Worm (Caenorhabditis elegans) whole organism, L1 larva: Measurements from ENCODE around the gene T28C6.11.

Experiments used
- C04F5.9 ChIP-seq: sonication (generic microtip); optimal IDR thresholded peaks from 2 replicates; lab custom pipeline; 2016; ENCODE audit warnings: missing genetic modification characterization, missing compliant biosample characterization
- C16A3.4 ChIP-seq: fragments of 150-350 bp; optimal IDR thresholded peaks from 2 replicates; lab custom pipeline; 2014; ENCODE audit warnings: missing biosample characterization, missing genetic modification characterization
- C34B4.2 ChIP-seq: sonication (generic microtip); optimal IDR thresholded peaks from 2 replicates; lab custom pipeline; 2017; ENCODE audit warnings: mild to moderate bottlenecking, missing genetic modification characterization, missing compliant biosample characterization
- F16B12.6 ChIP-seq: fragments of 150-350 bp; optimal IDR thresholded peaks from 2 replicates; lab custom pipeline; 2014; ENCODE audit warnings: missing biosample characterization, missing genetic modification characterization
- aly-2 ChIP-seq: fragments of 150-350 bp; optimal IDR thresholded peaks from 2 replicates; lab custom pipeline; 2014; ENCODE audit warnings: missing biosample characterization, missing genetic modification characterization
- blmp-1 ChIP-seq: fragments of 150-350 bp; optimal IDR thresholded peaks from 2 replicates; lab custom pipeline; 2014; ENCODE audit warnings: missing biosample characterization, missing genetic modification characterization
- ceh-63 ChIP-seq: fragments of 200-800 bp; sonication (Bioruptor generic); optimal IDR thresholded peaks from 2 replicates; lab custom pipeline; 2018; ENCODE audit warnings: mild to moderate bottlenecking, missing genetic modification characterization, missing compliant biosample characterization
- ceh-88 ChIP-seq: fragments of 200-800 bp; sonication (Bioruptor generic); IDR thresholded peaks from 2 replicates; pipeline ENCODE4 v1.3.6; 2022; ENCODE audit warnings: missing genetic modification characterization, missing compliant biosample characterization
- ceh-90 ChIP-seq: sonication (generic microtip); optimal IDR thresholded peaks from 2 replicates; lab custom pipeline; 2016; ENCODE audit warnings: missing genetic modification characterization, missing compliant biosample characterization
- dpl-1 ChIP-seq, 3 experiments: fragments of 150-350 bp in 2 of 3; sonication (generic microtip) in 1 of 3; optimal IDR thresholded peaks; 2 replicates each; lab custom pipeline; 2014 to 2017; ENCODE audit warnings: missing biosample characterization in 3 of 3, missing genetic modification characterization in 3 of 3, missing genetic modification reagents in 3 of 3
- dsc-1 ChIP-seq: sonication (generic microtip); optimal IDR thresholded peaks from 2 replicates; lab custom pipeline; 2016; ENCODE audit warnings: mild to moderate bottlenecking, missing genetic modification characterization, missing compliant biosample characterization
- efl-1 ChIP-seq, 4 experiments: fragments of 150-350 bp; optimal IDR thresholded peaks in 3 of 4; peaks in 1 of 4; 1 replicate in 1 of 4; 2 replicates in 3 of 4; lab custom pipeline; 2014; ENCODE audit warnings: missing biosample characterization in 2 of 4, missing genetic modification characterization in 2 of 4, missing genetic modification reagents in 2 of 4
- efl-3 ChIP-seq: fragments of 200-800 bp; sonication (Bioruptor generic); optimal IDR thresholded peaks from 2 replicates; lab custom pipeline; 2018; ENCODE audit warnings: mild to moderate bottlenecking, missing genetic modification characterization, missing compliant biosample characterization
- egl-27 ChIP-seq, 2 experiments: fragments of 150-350 bp in 1 of 2; sonication (generic microtip); optimal IDR thresholded peaks; 3 replicates each; lab custom pipeline; 2017 to 2018; ENCODE audit warnings: missing biosample characterization in 2 of 2, missing genetic modification characterization in 2 of 2, missing genetic modification reagents in 2 of 2
- elt-2 ChIP-seq: sonication (generic microtip); optimal IDR thresholded peaks from 2 replicates; lab custom pipeline; 2016; ENCODE audit warnings: missing genetic modification characterization, mild to moderate bottlenecking, inconsistent platforms, missing compliant biosample characterization, missing genetic modification reagents
- ets-5 ChIP-seq: fragments of 200-800 bp; sonication (Bioruptor generic); IDR thresholded peaks from 2 replicates; pipeline ENCODE4 v1.3.6; 2022; ENCODE audit warnings: missing genetic modification characterization, missing compliant biosample characterization
- fkh-10 ChIP-seq: sonication (generic microtip); optimal IDR thresholded peaks from 2 replicates; lab custom pipeline; 2017; ENCODE audit warnings: missing biosample characterization, missing genetic modification reagents, missing genetic modification characterization
- hlh-17 ChIP-seq: fragments of 200-800 bp; sonication (Bioruptor generic); optimal IDR thresholded peaks from 2 replicates; lab custom pipeline; 2018; ENCODE audit warnings: missing genetic modification characterization, mild to moderate bottlenecking, missing compliant biosample characterization, moderate library complexity, borderline replicate concordance
- hpl-2 ChIP-seq: fragments of 150-350 bp; optimal IDR thresholded peaks from 2 replicates; lab custom pipeline; 2014; ENCODE audit warnings: missing biosample characterization, missing genetic modification reagents, missing genetic modification characterization
- jun-1 ChIP-seq: fragments of 150-350 bp; optimal IDR thresholded peaks from 2 replicates; lab custom pipeline; 2014; ENCODE audit warnings: missing biosample characterization, missing genetic modification reagents, missing genetic modification characterization
- lin-14 ChIP-seq: fragments of 200-800 bp; sonication (Bioruptor generic); optimal IDR thresholded peaks from 2 replicates; lab custom pipeline; 2018; ENCODE audit warnings: mild to moderate bottlenecking, missing genetic modification characterization, moderate library complexity, missing compliant biosample characterization
- lin-15B ChIP-seq: fragments of 150-350 bp; sonication (generic microtip); optimal IDR thresholded peaks from 3 replicates; lab custom pipeline; 2014; ENCODE audit warnings: missing biosample characterization, missing genetic modification characterization
- lin-39 ChIP-seq: fragments of 150-350 bp; optimal IDR thresholded peaks from 2 replicates; lab custom pipeline; 2014; ENCODE audit warnings: missing biosample characterization, missing genetic modification reagents, missing genetic modification characterization
- lsy-2 ChIP-seq, 2 experiments: fragments of 150-350 bp; optimal IDR thresholded peaks; 2 replicates each; lab custom pipeline; 2014; ENCODE audit warnings: missing biosample characterization in 2 of 2, missing genetic modification characterization in 2 of 2
- mdl-1 ChIP-seq, 2 experiments: fragments of 150-350 bp; optimal IDR thresholded peaks; 2 replicates each; lab custom pipeline; 2014 to 2017; ENCODE audit warnings: missing biosample characterization in 2 of 2, missing genetic modification characterization in 2 of 2, inconsistent platforms in 1 of 2
- mep-1 ChIP-seq: fragments of 150-350 bp; optimal IDR thresholded peaks from 2 replicates; lab custom pipeline; 2014; ENCODE audit warnings: missing biosample characterization, missing genetic modification characterization
- nhr-19 ChIP-seq: fragments of 200-800 bp; sonication (Bioruptor generic); conservative IDR thresholded peaks from 2 replicates; pipeline ENCODE4 v1.3.6; 2022; ENCODE audit warnings: missing genetic modification characterization, missing compliant biosample characterization
- nhr-237 ChIP-seq: fragments of 150-350 bp; optimal IDR thresholded peaks from 2 replicates; lab custom pipeline; 2014; ENCODE audit warnings: missing biosample characterization, missing genetic modification characterization
- nhr-28 ChIP-seq: fragments of 150-350 bp; optimal IDR thresholded peaks from 2 replicates; lab custom pipeline; 2014; ENCODE audit warnings: missing biosample characterization, missing genetic modification characterization
- nhr-71 ChIP-seq: sonication (generic microtip); optimal IDR thresholded peaks from 2 replicates; lab custom pipeline; 2016; ENCODE audit warnings: mild to moderate bottlenecking, missing genetic modification characterization, moderate library complexity, missing compliant biosample characterization
- nhr-76 ChIP-seq: sonication (generic microtip); optimal IDR thresholded peaks from 2 replicates; lab custom pipeline; 2017; ENCODE audit warnings: missing biosample characterization, missing genetic modification characterization
- nhr-77 ChIP-seq: fragments of 150-350 bp; optimal IDR thresholded peaks from 2 replicates; lab custom pipeline; 2014; ENCODE audit warnings: missing biosample characterization, missing genetic modification characterization
- pag-3 ChIP-seq: sonication (generic microtip); optimal IDR thresholded peaks from 2 replicates; lab custom pipeline; 2017; ENCODE audit warnings: missing genetic modification characterization, mild to moderate bottlenecking, missing compliant biosample characterization, antibody characterized with exemption, borderline replicate concordance; ENCODE audit not compliant: insufficient read depth
- rnt-1 ChIP-seq: sonication (generic microtip); optimal IDR thresholded peaks from 2 replicates; lab custom pipeline; 2016; ENCODE audit warnings: mild to moderate bottlenecking, missing genetic modification characterization, moderate library complexity, missing compliant biosample characterization
- snu-23 ChIP-seq: sonication (generic microtip); optimal IDR thresholded peaks from 2 replicates; lab custom pipeline; 2016; ENCODE audit warnings: missing genetic modification characterization, missing compliant biosample characterization
- sox-4 ChIP-seq: sonication (generic microtip); optimal IDR thresholded peaks from 2 replicates; lab custom pipeline; 2016; ENCODE audit warnings: missing genetic modification characterization, missing compliant biosample characterization
- sptf-1 ChIP-seq: fragments of 150-350 bp; optimal IDR thresholded peaks from 2 replicates; lab custom pipeline; 2014; ENCODE audit warnings: missing biosample characterization, missing genetic modification characterization
- swsn-7 ChIP-seq: sonication (generic microtip); optimal IDR thresholded peaks from 2 replicates; lab custom pipeline; 2016; ENCODE audit warnings: missing genetic modification characterization, missing compliant biosample characterization
- tbx-2 ChIP-seq: sonication (generic microtip); optimal IDR thresholded peaks from 2 replicates; lab custom pipeline; 2016; ENCODE audit warnings: missing genetic modification characterization, missing compliant biosample characterization
- tlp-1 ChIP-seq: fragments of 150-350 bp; optimal IDR thresholded peaks from 2 replicates; lab custom pipeline; 2014; ENCODE audit warnings: missing biosample characterization, missing genetic modification characterization
- unc-30 ChIP-seq: sonication (generic microtip); optimal IDR thresholded peaks from 2 replicates; lab custom pipeline; 2017; ENCODE audit warnings: missing biosample characterization, missing genetic modification characterization
- unc-98 ChIP-seq: fragments of 200-800 bp; sonication (Bioruptor generic); IDR thresholded peaks from 2 replicates; pipeline ENCODE4 v1.3.6; 2022; ENCODE audit warnings: missing genetic modification characterization, missing compliant biosample characterization
- vab-15 ChIP-seq: sonication (generic microtip); optimal IDR thresholded peaks from 2 replicates; lab custom pipeline; 2017; ENCODE audit warnings: missing genotype, mild to moderate bottlenecking, missing genetic modification characterization, missing compliant biosample characterization
- xbp-1 ChIP-seq: sonication (generic microtip); optimal IDR thresholded peaks from 2 replicates; lab custom pipeline; 2016; ENCODE audit warnings: missing genetic modification characterization, missing compliant biosample characterization
- zip-4 ChIP-seq: fragments of 200-800 bp; sonication (Bioruptor generic); optimal IDR thresholded peaks from 2 replicates; lab custom pipeline; 2018; ENCODE audit warnings: mild to moderate bottlenecking, missing genetic modification characterization, moderate library complexity, missing compliant biosample characterization
- ztf-4 ChIP-seq: fragments of 150-350 bp; optimal IDR thresholded peaks from 2 replicates; lab custom pipeline; 2014; ENCODE audit warnings: missing biosample characterization, missing genetic modification characterization

T28C6.11 gene

DNA sequence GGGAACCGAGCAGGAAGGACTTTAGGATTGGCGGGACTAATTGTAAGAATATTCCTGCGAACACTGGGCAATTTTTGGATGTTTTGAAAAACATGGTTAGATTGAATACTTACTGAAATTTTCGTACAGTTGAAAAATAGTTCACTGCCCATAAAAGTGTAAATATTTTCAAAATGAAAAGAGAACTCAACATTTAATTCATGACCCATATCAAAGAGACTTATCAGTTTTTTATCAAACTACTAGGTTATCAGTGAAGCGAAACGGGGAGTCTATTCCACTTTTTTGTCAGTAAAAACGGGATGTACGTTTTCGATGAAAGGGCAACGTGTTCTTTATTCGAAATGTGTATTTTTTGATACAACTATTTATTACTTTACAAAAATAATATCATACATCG is 5.9 kb upstream of the T28C6.11 start:
- TF ChIP-seq C04F5.9 (tag; lab: Kevin White, UChicago), result no peak
- TF ChIP-seq efl-3 (GFP tag; lab: Kevin White, UChicago), result no peak
- no peak for TF ChIP-seq efl-1 (optimal IDR thresholded peaks at IDR 0.05; lab: Kevin White, UChicago)
- peak in 1 of 2 experiments; percentile 50 for TF ChIP-seq efl-1 (GFP tag; optimal IDR thresholded peaks at IDR 0.05 in 1 of 2; lab: Kevin White, UChicago)
- no peak for TF ChIP-seq blmp-1 (tag; lab: Kevin White, UChicago)
- TF ChIP-seq ets-5 (GFP tag; lab: Robert Waterston, UW), result no peak
- TF ChIP-seq sox-4 (tag; lab: Kevin White, UChicago), result no peak
- TF ChIP-seq unc-98 (GFP tag; lab: Robert Waterston, UW), result no peak
- TF ChIP-seq elt-2 (tag; lab: Kevin White, UChicago), result peak; percentile 68
- TF ChIP-seq lin-14 (GFP tag; lab: Kevin White, UChicago), result no peak

DNA sequence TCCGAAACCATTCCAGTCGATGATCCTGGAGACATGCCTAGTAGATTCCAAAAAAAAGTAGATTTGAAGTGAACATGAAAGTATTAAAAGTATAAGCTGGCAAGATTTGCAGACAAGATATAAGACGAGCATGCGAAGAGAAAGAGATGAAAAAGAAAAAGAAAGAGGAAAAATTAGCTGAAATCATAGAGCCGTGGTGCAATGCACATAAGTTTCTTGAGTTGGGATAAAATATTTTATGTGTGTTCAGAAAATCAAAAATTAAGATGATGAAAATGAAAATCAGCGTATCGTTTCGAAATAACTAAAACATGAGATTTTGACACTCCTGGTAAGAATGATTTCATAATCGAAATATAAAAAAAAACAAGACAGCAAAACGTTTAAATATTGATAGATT is 4.4 kb upstream of the T28C6.11 start, which contains the start of gene T11B7.2:
TSS of gene T11B7.2 (minus strand) at position 101 of the 400 bp plus-strand sequence.
- no peak for TF ChIP-seq efl-1 (optimal IDR thresholded peaks at IDR 0.05; lab: Kevin White, UChicago)
- peak in 1 of 2 experiments; percentile 11 for TF ChIP-seq efl-1 (GFP tag; optimal IDR thresholded peaks at IDR 0.05 in 1 of 2; lab: Kevin White, UChicago)
- peak; percentile 1 for TF ChIP-seq dsc-1 (tag; lab: Kevin White, UChicago)
- no peak for TF ChIP-seq ceh-90 (tag; lab: Kevin White, UChicago)

DNA sequence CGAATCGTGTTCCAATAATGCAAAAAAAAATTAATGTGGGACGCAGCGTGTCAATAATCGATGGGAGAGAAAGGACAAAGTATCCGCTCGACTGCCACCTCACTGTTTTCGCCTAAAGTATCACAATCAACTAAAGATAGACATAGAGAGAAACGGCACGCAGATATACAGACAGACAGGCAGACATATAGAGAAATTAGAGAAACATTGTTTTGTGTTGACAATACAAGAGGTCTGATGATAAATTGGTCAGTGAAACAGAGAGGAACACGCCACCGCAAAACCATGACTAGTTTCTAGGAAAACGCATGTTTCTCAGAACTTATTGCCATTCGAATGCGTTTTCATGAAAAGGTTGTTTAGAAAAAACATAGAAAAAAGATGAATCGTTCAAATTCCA is 9.5 kb downstream of the T28C6.11 start, which contains the start of gene T28C6.8:
TSS of gene T28C6.8 (minus strand) at position 137 of the 400 bp plus-strand sequence.
- TF ChIP-seq mdl-1 (tag; optimal IDR thresholded peaks at IDR 0.05; lab: Kevin White, UChicago), result peak in 1 of 2 experiments; percentile 13
- TF ChIP-seq rnt-1 (tag; lab: Kevin White, UChicago), result peak; percentile 16
- peak; percentile 1 for TF ChIP-seq C16A3.4 (tag; lab: Kevin White, UChicago)
- TF ChIP-seq dsc-1 (tag; lab: Kevin White, UChicago), result no peak
- TF ChIP-seq unc-30 (tag; lab: Kevin White, UChicago), result no peak
- TF ChIP-seq nhr-28, result no peak
- TF ChIP-seq ztf-4 (tag; lab: Kevin White, UChicago), result no peak
- no peak for TF ChIP-seq nhr-76 (tag; lab: Kevin White, UChicago)
- TF ChIP-seq lin-15B (tag; lab: Kevin White, UChicago), result no peak
- TF ChIP-seq nhr-19 (GFP tag; lab: Robert Waterston, UW), result no peak
- peak; percentile 85 for TF ChIP-seq lin-14 (GFP tag; lab: Kevin White, UChicago)
- TF ChIP-seq jun-1, result no peak
- TF ChIP-seq vab-15 (tag; lab: Kevin White, UChicago), result no peak
- TF ChIP-seq ceh-90 (tag; lab: Kevin White, UChicago), result no peak
- no peak for TF ChIP-seq fkh-10 (GFP tag; lab: Kevin White, UChicago)
- TF ChIP-seq aly-2 (tag; lab: Kevin White, UChicago), result no peak
- TF ChIP-seq xbp-1 (tag; lab: Kevin White, UChicago), result no peak
- TF ChIP-seq ceh-88, result no peak
- no peak for TF ChIP-seq F16B12.6 (tag; lab: Kevin White, UChicago)
- TF ChIP-seq hlh-17 (GFP tag; lab: Kevin White, UChicago), result no peak
- no peak for TF ChIP-seq sptf-1 (tag; lab: Kevin White, UChicago)
- TF ChIP-seq mep-1 (tag; lab: Kevin White, UChicago), result peak; percentile 63
- no peak for TF ChIP-seq tlp-1 (tag; lab: Kevin White, UChicago)
- TF ChIP-seq swsn-7 (tag; lab: Kevin White, UChicago), result no peak
- TF ChIP-seq pag-3, result peak; percentile 2
- TF ChIP-seq lsy-2 (tag; optimal IDR thresholded peaks at IDR 0.05; lab: Kevin White, UChicago), result peak; percentile 8 to 49
- peak in 1 of 2 experiments; percentile 18 for TF ChIP-seq egl-27 (tag; optimal IDR thresholded peaks at IDR 0.05; lab: Kevin White, UChicago)
- peak; percentile 17 to 23 for TF ChIP-seq efl-1 (optimal IDR thresholded peaks at IDR 0.05; lab: Kevin White, UChicago)
- no peak for TF ChIP-seq efl-1 (GFP tag; optimal IDR thresholded peaks at IDR 0.05 in 1 of 2; lab: Kevin White, UChicago)
- no peak for TF ChIP-seq ceh-63 (GFP tag; lab: Kevin White, UChicago)
- no peak for TF ChIP-seq nhr-237 (tag; lab: Kevin White, UChicago)
- TF ChIP-seq tbx-2 (tag; lab: Kevin White, UChicago), result no peak
- TF ChIP-seq nhr-77 (tag; lab: Kevin White, UChicago), result peak; percentile 17
- TF ChIP-seq lin-39, result no peak
- no peak for TF ChIP-seq C34B4.2 (tag; lab: Kevin White, UChicago)
- peak; percentile 63 for TF ChIP-seq nhr-71 (tag; lab: Kevin White, UChicago)
- no peak for TF ChIP-seq hpl-2 (GFP tag; lab: Kevin White, UChicago)
- peak in 1 of 3 experiments; percentile 7 for TF ChIP-seq dpl-1 (GFP tag; optimal IDR thresholded peaks at IDR 0.05; lab: Kevin White, UChicago)
- no peak for TF ChIP-seq elt-2 (tag; lab: Kevin White, UChicago)
- no peak for TF ChIP-seq efl-3 (GFP tag; lab: Kevin White, UChicago)
- peak; percentile 59 for TF ChIP-seq snu-23
- TF ChIP-seq zip-4 (GFP tag; lab: Kevin White, UChicago), result no peak
- peak; percentile 4 for TF ChIP-seq sox-4 (tag; lab: Kevin White, UChicago)
